Worm (Caenorhabditis elegans) whole organism, L4 larva: Measurements from ENCODE around the gene R09E10.13.
A peak's percentile ranks its signal among the peaks of the same experiment; 100 is the strongest.

Experiments used
- F26F4.8 ChIP-seq: fragments of 200-800 bp; sonication (Bioruptor generic); conservative IDR thresholded peaks from 2 replicates; pipeline ENCODE4 v1.3.6; 2022; ENCODE audit warnings: missing genetic modification characterization, missing compliant biosample characterization
- F44E2.7 ChIP-seq: fragments of 200-800 bp; sonication (Bioruptor generic); IDR thresholded peaks from 2 replicates; pipeline ENCODE4 v2.1.2; 2022; ENCODE audit warnings: missing genetic modification characterization, missing compliant biosample characterization
- R02D3.7 ChIP-seq: fragments of 150-350 bp; sonication (generic microtip); optimal IDR thresholded peaks from 3 replicates; lab custom pipeline; 2014; ENCODE audit warnings: missing biosample characterization, missing genetic modification characterization
- Y75B8A.6 ChIP-seq: fragments of 200-800 bp; sonication (Bioruptor generic); IDR thresholded peaks from 2 replicates; pipeline ENCODE4 v1.3.6; 2022; ENCODE audit warnings: missing genetic modification reagents, missing genetic modification characterization, missing compliant biosample characterization
- ZK337.2 ChIP-seq: fragments of 200-800 bp; sonication (Bioruptor generic); IDR thresholded peaks from 2 replicates; pipeline ENCODE4 v1.3.6; 2022; ENCODE audit warnings: missing genetic modification reagents, missing genetic modification characterization, missing compliant biosample characterization
- ZK546.5 ChIP-seq, 2 experiments: sonication (generic microtip); optimal IDR thresholded peaks; 2 replicates each; lab custom pipeline; 2017; ENCODE audit warnings: missing biosample characterization in 2 of 2, missing genetic modification characterization in 2 of 2
- aha-1 ChIP-seq: fragments of 150-350 bp; peaks from one replicate; lab custom pipeline; 2014; ENCODE audit warnings: missing biosample characterization, missing genetic modification characterization
- aly-2 ChIP-seq: sonication (generic microtip); optimal IDR thresholded peaks from 2 replicates; lab custom pipeline; 2018; ENCODE audit warnings: missing biosample characterization, missing genetic modification characterization
- ceh-28 ChIP-seq: fragments of 150-350 bp; optimal IDR thresholded peaks from 2 replicates; lab custom pipeline; 2014; ENCODE audit warnings: missing biosample characterization, missing genetic modification reagents, missing genetic modification characterization
- ceh-44 ChIP-seq: fragments of 200-800 bp; sonication (Bioruptor generic); IDR thresholded peaks from 2 replicates; pipeline ENCODE4 v1.3.6; 2022; ENCODE audit warnings: missing genetic modification reagents, missing genetic modification characterization, missing compliant biosample characterization
- ceh-82 ChIP-seq: sonication (generic microtip); optimal IDR thresholded peaks from 2 replicates; lab custom pipeline; 2017; ENCODE audit warnings: missing biosample characterization, missing genetic modification characterization
- ces-1 ChIP-seq: fragments of 150-350 bp; sonication (generic microtip); optimal IDR thresholded peaks from 4 replicates; lab custom pipeline; 2014; ENCODE audit warnings: missing biosample characterization, missing genetic modification reagents, missing genetic modification characterization
- daf-8 ChIP-seq: fragments of 200-800 bp; sonication (Bioruptor generic); IDR thresholded peaks from 2 replicates; pipeline ENCODE4 v1.3.6; 2022; ENCODE audit warnings: missing genetic modification characterization, missing compliant biosample characterization
- dpl-1 ChIP-seq: fragments of 150-350 bp; optimal IDR thresholded peaks from 2 replicates; lab custom pipeline; 2014; ENCODE audit warnings: missing biosample characterization, missing genetic modification reagents, missing genetic modification characterization
- fkh-10 ChIP-seq: fragments of 150-350 bp; optimal IDR thresholded peaks from 2 replicates; lab custom pipeline; 2014; ENCODE audit warnings: missing biosample characterization, missing genetic modification reagents, missing genetic modification characterization
- lin-39 ChIP-seq: fragments of 150-350 bp; optimal IDR thresholded peaks from 2 replicates; lab custom pipeline; 2014; ENCODE audit warnings: missing biosample characterization, missing genetic modification reagents, missing genetic modification characterization
- madf-5 ChIP-seq, 2 experiments: fragments of 200-800 bp; sonication (Bioruptor generic); IDR thresholded peaks; 2 replicates each; pipeline ENCODE4 v1.3.6; 2022; ENCODE audit warnings: missing compliant biosample characterization in 2 of 2, missing genetic modification characterization in 2 of 2
- mxl-2 ChIP-seq: fragments of 200-800 bp; sonication (Bioruptor generic); conservative IDR thresholded peaks from 2 replicates; pipeline ENCODE4 v1.3.6; 2022; ENCODE audit warnings: missing genetic modification reagents, missing genetic modification characterization, missing compliant biosample characterization
- mxl-3 ChIP-seq: fragments of 200-800 bp; sonication (Bioruptor generic); optimal IDR thresholded peaks from 2 replicates; lab custom pipeline; 2018; ENCODE audit warnings: mild to moderate bottlenecking, missing genetic modification characterization, missing compliant biosample characterization
- nhr-11 ChIP-seq: fragments of 150-350 bp; optimal IDR thresholded peaks from 2 replicates; lab custom pipeline; 2014; ENCODE audit warnings: missing biosample characterization, missing genetic modification characterization
- nhr-25 ChIP-seq: sonication (generic microtip); optimal IDR thresholded peaks from 2 replicates; lab custom pipeline; 2017; ENCODE audit warnings: missing genetic modification characterization, mild to moderate bottlenecking, missing compliant biosample characterization, antibody characterized with exemption, moderate library complexity, borderline replicate concordance; ENCODE audit not compliant: insufficient read depth
- nhr-41 ChIP-seq: fragments of 200-800 bp; sonication (Bioruptor generic); IDR thresholded peaks from 2 replicates; pipeline ENCODE4 v1.3.6; 2022; ENCODE audit warnings: missing genetic modification reagents, missing genetic modification characterization, missing compliant biosample characterization
- nhr-42 ChIP-seq: fragments of 200-800 bp; sonication (Bioruptor generic); IDR thresholded peaks from 2 replicates; pipeline ENCODE4 v1.3.6; 2022; ENCODE audit warnings: missing genetic modification characterization, missing compliant biosample characterization
- pha-4 ChIP-seq, 2 experiments: fragments of 150-350 bp in 1 of 2; fragments of 200-800 bp in 1 of 2; sonication (Bioruptor generic) in 1 of 2; IDR thresholded peaks in 1 of 2; optimal IDR thresholded peaks in 1 of 2; 2 replicates each; pipeline versions ENCODE4 v1.3.6 to Lab custom; 2014 to 2022; ENCODE audit warnings: missing genetic modification characterization in 2 of 2, missing genetic modification reagents in 2 of 2, missing biosample characterization in 1 of 2, missing compliant biosample characterization in 1 of 2
- php-3 ChIP-seq: fragments of 200-800 bp; sonication (Bioruptor generic); IDR thresholded peaks from 2 replicates; pipeline ENCODE4 v1.3.6; 2022; ENCODE audit warnings: missing genetic modification reagents, missing genetic modification characterization, missing compliant biosample characterization
- rbr-2 ChIP-seq: sonication (generic microtip); optimal IDR thresholded peaks from 2 replicates; lab custom pipeline; 2016; ENCODE audit warnings: missing genotype, missing genetic modification characterization, missing compliant biosample characterization
- tag-97 ChIP-seq: fragments of 200-800 bp; sonication (Bioruptor generic); IDR thresholded peaks from 2 replicates; pipeline ENCODE4 v1.3.6; 2022; ENCODE audit warnings: missing genetic modification characterization, missing compliant biosample characterization
- unc-130 ChIP-seq: sonication (generic microtip); optimal IDR thresholded peaks from 2 replicates; lab custom pipeline; 2016; ENCODE audit warnings: missing genetic modification reagents, missing genetic modification characterization, missing compliant biosample characterization
- unc-62 ChIP-seq, 3 experiments: fragments of 150-350 bp in 1 of 3; sonication (generic microtip); optimal IDR thresholded peaks in 2 of 3; peaks in 1 of 3; 1 replicate in 1 of 3; 2 replicates in 2 of 3; lab custom pipeline; 2014 to 2017; ENCODE audit warnings: missing biosample characterization in 3 of 3, missing genetic modification characterization in 3 of 3, missing genetic modification reagents in 3 of 3, missing genotype in 1 of 3
- vab-7 ChIP-seq: fragments of 200-800 bp; sonication (Bioruptor generic); IDR thresholded peaks from 2 replicates; pipeline ENCODE4 v1.3.6; 2022; ENCODE audit warnings: missing genetic modification reagents, missing genetic modification characterization, missing compliant biosample characterization
- zfp-3 ChIP-seq: fragments of 200-800 bp; sonication (Bioruptor generic); conservative IDR thresholded peaks from 2 replicates; pipeline ENCODE4 v1.3.6; 2022; ENCODE audit warnings: missing genetic modification reagents, missing genetic modification characterization, missing compliant biosample characterization
- zip-11 ChIP-seq: fragments of 200-800 bp; sonication (Bioruptor generic); IDR thresholded peaks from 2 replicates; pipeline ENCODE4 v1.3.6; 2022; ENCODE audit warnings: missing genetic modification characterization, missing compliant biosample characterization

Gene R09E10.13

ce11 chrIV:10296036-10296435 is 1.1 kb upstream of the R09E10.13 start:
- TF ChIP-seq zip-11 (GFP tag; lab: Robert Waterston, UW): no peak
- TF ChIP-seq ceh-28 (tag; lab: Kevin White, UChicago): no peak
- no peak for TF ChIP-seq pha-4 (GFP tag; IDR thresholded peaks at IDR 0.05; lab: Robert Waterston, UW)
- TF ChIP-seq pha-4 (tag; optimal IDR thresholded peaks at IDR 0.05; lab: Kevin White, UChicago): no peak
- peak in 1 of 2 experiments; percentile 92 for TF ChIP-seq unc-62 (GFP tag; optimal IDR thresholded peaks at IDR 0.05 in 1 of 2; lab: Kevin White, UChicago)
- no peak for TF ChIP-seq unc-62 (tag; optimal IDR thresholded peaks at IDR 0.05; lab: Kevin White, UChicago)
- no peak for TF ChIP-seq aha-1 (tag; lab: Kevin White, UChicago)
- TF ChIP-seq ceh-44 (GFP tag; lab: Robert Waterston, UW): no peak
- no peak for TF ChIP-seq tag-97 (GFP tag; lab: Robert Waterston, UW)
- TF ChIP-seq nhr-41: no peak

- TF ChIP-seq vab-7 (GFP tag; lab: Robert Waterston, UW) (no peak), zfp-3 (GFP tag; lab: Robert Waterston, UW) (no peak), R02D3.7 (tag; lab: Kevin White, UChicago) (no peak), ZK337.2 (GFP tag; lab: Robert Waterston, UW) (no peak), lin-39 (tag; lab: Kevin White, UChicago) (no peak), mxl-3 (GFP tag; lab: Kevin White, UChicago) (no peak), nhr-42 (GFP tag; lab: Robert Waterston, UW) (no peak), ces-1 (GFP tag; lab: Kevin White, UChicago) (no peak), F44E2.7 (no peak), ceh-82 (tag; lab: Kevin White, UChicago) (no peak), dpl-1 (GFP tag; lab: Kevin White, UChicago) (no peak), nhr-11 (no peak)
Observed at ce11 chrIV:10294030-10294429, 914 bp downstream of the R09E10.13 start, which contains the start of gene R09E10.6. Gene R09E10.6 (minus strand): TSS chrIV:10294130.

ce11 chrIV:10288575-10288974 is 6.4 kb downstream of the R09E10.13 start:
- TF ChIP-seq madf-5 (GFP tag; IDR thresholded peaks at IDR 0.05; lab: Robert Waterston, UW) (no peak), aha-1 (tag; lab: Kevin White, UChicago) (peak; percentile 90)

- no peak for TF ChIP-seq nhr-41
- TF ChIP-seq Y75B8A.6 (GFP tag; lab: Robert Waterston, UW): no peak
- TF ChIP-seq php-3 (GFP tag; lab: Robert Waterston, UW): no peak
- TF ChIP-seq F26F4.8: no peak
- TF ChIP-seq mxl-2 (GFP tag; lab: Robert Waterston, UW): no peak
- TF ChIP-seq aly-2 (tag; lab: Kevin White, UChicago): no peak
- no peak for TF ChIP-seq nhr-25
- TF ChIP-seq ZK337.2 (GFP tag; lab: Robert Waterston, UW): no peak
- TF ChIP-seq, all 104 proteins: peak for 0
Observed at ce11 chrIV:10286655-10287054, 8.3 kb downstream of the R09E10.13 start, which contains the start of gene ebax-1. Gene ebax-1 (plus strand): TSS chrIV:10286955.

- peak; percentile 34 for TF ChIP-seq R02D3.7 (tag; lab: Kevin White, UChicago)
- TF ChIP-seq mxl-3 (GFP tag; lab: Kevin White, UChicago): no peak
- no peak for TF ChIP-seq fkh-10 (GFP tag; lab: Kevin White, UChicago)
- no peak for TF ChIP-seq unc-62 (GFP tag; optimal IDR thresholded peaks at IDR 0.05 in 1 of 2; lab: Kevin White, UChicago)
- TF ChIP-seq unc-62 (tag; optimal IDR thresholded peaks at IDR 0.05; lab: Kevin White, UChicago): no peak
- no peak for TF ChIP-seq ZK546.5 (tag; optimal IDR thresholded peaks at IDR 0.05; lab: Kevin White, UChicago)
- no peak for TF ChIP-seq rbr-2 (tag; lab: Kevin White, UChicago)
- no peak for TF ChIP-seq daf-8 (GFP tag; lab: Robert Waterston, UW)
- TF ChIP-seq unc-130 (GFP tag; lab: Kevin White, UChicago): no peak
Observed at ce11 chrIV:10285328-10285727, 9.6 kb downstream of the R09E10.13 start.
